Fruit fly (Drosophila melanogaster): Measurements from ENCODE around the gene Pde1c.

Pde1c gene

dm6 chr2L:11928464-11928863, at the start of gene Pde1c:
Pde1c (minus strand) TSS chr2L:11928572.
- TF ChIP-seq insv (optimal IDR thresholded peaks at IDR 0.05) (no peak), Sin3A (optimal IDR thresholded peaks at IDR 0.05) (no peak), psq (optimal IDR thresholded peaks at IDR 0.05) (no peak), ttk (optimal IDR thresholded peaks at IDR 0.05) (no peak), Myc (optimal IDR thresholded peaks at IDR 0.05) (no peak), h (optimal IDR thresholded peaks at IDR 0.05) (no peak)

dm6 chr2L:11977721-11978120, 49.3 kb upstream of the Pde1c start:
- TF ChIP-seq psq (optimal IDR thresholded peaks at IDR 0.05) (no peak), ttk (optimal IDR thresholded peaks at IDR 0.05) (no peak), Myc (optimal IDR thresholded peaks at IDR 0.05) (no peak), Sin3A (optimal IDR thresholded peaks at IDR 0.05) (no peak)

- TF ChIP-seq ttk (optimal IDR thresholded peaks at IDR 0.05) (no peak), h (optimal IDR thresholded peaks at IDR 0.05) (no peak), psq (optimal IDR thresholded peaks at IDR 0.05) (no peak), Sin3A (optimal IDR thresholded peaks at IDR 0.05) (no peak), insv (optimal IDR thresholded peaks at IDR 0.05) (no peak), Myc (optimal IDR thresholded peaks at IDR 0.05) (no peak)
These were observed 48.6 kb upstream of the Pde1c start for dm6 chr2L:11976955-11977354.

- no peak for TF ChIP-seq Sin3A (optimal IDR thresholded peaks at IDR 0.05)
- no peak for TF ChIP-seq insv (optimal IDR thresholded peaks at IDR 0.05)
- TF ChIP-seq Myc (optimal IDR thresholded peaks at IDR 0.05): no peak
- no peak for TF ChIP-seq psq (optimal IDR thresholded peaks at IDR 0.05)
- TF ChIP-seq h (optimal IDR thresholded peaks at IDR 0.05): no peak
- no peak for TF ChIP-seq ttk (optimal IDR thresholded peaks at IDR 0.05)
These were observed 44.9 kb upstream of the Pde1c start for dm6 chr2L:11973145-11973738.

- TF ChIP-seq ttk (optimal IDR thresholded peaks at IDR 0.05) (no peak), h (optimal IDR thresholded peaks at IDR 0.05) (no peak), Myc (optimal IDR thresholded peaks at IDR 0.05) (no peak), psq (optimal IDR thresholded peaks at IDR 0.05) (no peak), Sin3A (optimal IDR thresholded peaks at IDR 0.05) (no peak), insv (optimal IDR thresholded peaks at IDR 0.05) (no peak)
These were observed 42.6 kb upstream of the Pde1c start for dm6 chr2L:11970853-11971397.

- no peak for TF ChIP-seq Myc (optimal IDR thresholded peaks at IDR 0.05)
- TF ChIP-seq h (optimal IDR thresholded peaks at IDR 0.05): no peak
- TF ChIP-seq psq (optimal IDR thresholded peaks at IDR 0.05): no peak
- no peak for TF ChIP-seq ttk (optimal IDR thresholded peaks at IDR 0.05)
- TF ChIP-seq insv (optimal IDR thresholded peaks at IDR 0.05): no peak
- TF ChIP-seq Sin3A (optimal IDR thresholded peaks at IDR 0.05): no peak
These were observed 42.0 kb upstream of the Pde1c start for dm6 chr2L:11970343-11970742.

- TF ChIP-seq h (optimal IDR thresholded peaks at IDR 0.05): no peak
- no peak for TF ChIP-seq insv (optimal IDR thresholded peaks at IDR 0.05)
- TF ChIP-seq psq (optimal IDR thresholded peaks at IDR 0.05): no peak
- TF ChIP-seq Myc (optimal IDR thresholded peaks at IDR 0.05): no peak
- TF ChIP-seq ttk (optimal IDR thresholded peaks at IDR 0.05): no peak
- no peak for TF ChIP-seq Sin3A (optimal IDR thresholded peaks at IDR 0.05)
These were observed 41.1 kb upstream of the Pde1c start for dm6 chr2L:11969424-11969823.

- TF ChIP-seq h (optimal IDR thresholded peaks at IDR 0.05) (no peak), Myc (optimal IDR thresholded peaks at IDR 0.05) (no peak), Sin3A (optimal IDR thresholded peaks at IDR 0.05) (no peak), psq (optimal IDR thresholded peaks at IDR 0.05) (no peak), ttk (optimal IDR thresholded peaks at IDR 0.05) (no peak), insv (optimal IDR thresholded peaks at IDR 0.05) (no peak)
These were observed 40.4 kb upstream of the Pde1c start for dm6 chr2L:11968581-11969272.

dm6 chr2L:11965610-11966594, 37.5 kb upstream of the Pde1c start:
- TF ChIP-seq Sin3A (optimal IDR thresholded peaks at IDR 0.05) (no peak), h (optimal IDR thresholded peaks at IDR 0.05) (no peak), Myc (optimal IDR thresholded peaks at IDR 0.05) (no peak), insv (optimal IDR thresholded peaks at IDR 0.05) (no peak), ttk (optimal IDR thresholded peaks at IDR 0.05) (no peak), psq (optimal IDR thresholded peaks at IDR 0.05) (no peak)

dm6 chr2L:11963422-11964322, 35.3 kb upstream of the Pde1c start:
- TF ChIP-seq insv (optimal IDR thresholded peaks at IDR 0.05) (no peak), psq (optimal IDR thresholded peaks at IDR 0.05) (no peak), Myc (optimal IDR thresholded peaks at IDR 0.05) (no peak), Sin3A (optimal IDR thresholded peaks at IDR 0.05) (no peak), h (optimal IDR thresholded peaks at IDR 0.05) (no peak)

dm6 chr2L:11960909-11961308, 32.5 kb upstream of the Pde1c start:
- no peak for TF ChIP-seq insv (optimal IDR thresholded peaks at IDR 0.05)
- no peak for TF ChIP-seq ttk (optimal IDR thresholded peaks at IDR 0.05)
- no peak for TF ChIP-seq h (optimal IDR thresholded peaks at IDR 0.05)
- no peak for TF ChIP-seq Myc (optimal IDR thresholded peaks at IDR 0.05)
- no peak for TF ChIP-seq psq (optimal IDR thresholded peaks at IDR 0.05)
- TF ChIP-seq Sin3A (optimal IDR thresholded peaks at IDR 0.05): no peak
